Fruit fly (Drosophila melanogaster): Measurements from ENCODE around the gene Prp4k.

Prp4k gene

dm6 chr3L:223019-223902, 12.0 kb upstream of the Prp4k start, which contains the start of the genes pyx and CG33229 (continued):
- TF ChIP-seq Hey (tag; optimal IDR thresholded peaks at IDR 0.05) (peak; percentile 44), mld (GFP tag; IDR thresholded peaks at IDR 0.05; ENCODE audit: partially characterized antibody) (no peak), da (GFP tag; optimal IDR thresholded peaks at IDR 0.05) (peak; percentile 61), btn (GFP tag; optimal IDR thresholded peaks at IDR 0.05) (peak; percentile 35), Nf-YC (tag; optimal IDR thresholded peaks at IDR 0.05) (peak; percentile 81), shn (GFP tag; optimal IDR thresholded peaks at IDR 0.05) (peak; percentile 78), CG8944 (GFP tag; optimal IDR thresholded peaks at IDR 0.05) (peak; percentile 81), wek (GFP tag; optimal IDR thresholded peaks at IDR 0.05) (peak; percentile 98), ro (GFP tag; IDR thresholded peaks at IDR 0.05) (peak; percentile 44; the same call in 1 of the 2 replicates), CG10543 (GFP tag; optimal IDR thresholded peaks at IDR 0.05) (peak; percentile 84), wor (GFP tag; IDR thresholded peaks at IDR 0.05) (peak; percentile 68), CG1832 (GFP tag; optimal IDR thresholded peaks at IDR 0.05) (no peak), CG9215 (GFP tag; IDR thresholded peaks at IDR 0.05) (peak; percentile 87), nmo (GFP tag; optimal IDR thresholded peaks at IDR 0.05) (peak; percentile 91), CG15601 (tag; optimal IDR thresholded peaks at IDR 0.05) (peak; percentile 70), Taf1 (GFP tag; IDR thresholded peaks at IDR 0.05) (no peak; the same call in 1 of the 2 replicates), Dad (GFP tag; optimal IDR thresholded peaks at IDR 0.05) (peak; percentile 55), CG6272 (GFP tag; IDR thresholded peaks at IDR 0.05) (peak; percentile 77), CG13894 (tag; optimal IDR thresholded peaks at IDR 0.05) (peak; percentile 88), lmd (GFP tag; IDR thresholded peaks at IDR 0.05) (peak; percentile 91), Dfd (GFP tag; optimal IDR thresholded peaks at IDR 0.05) (no peak), emc (GFP tag; optimal IDR thresholded peaks at IDR 0.05) (peak; percentile 57), CG18764 (GFP tag; optimal IDR thresholded peaks at IDR 0.05) (peak; percentile 77), CG15011 (GFP tag; optimal IDR thresholded peaks at IDR 0.05) (peak; percentile 57), gem (tag; optimal IDR thresholded peaks at IDR 0.05) (peak; percentile 91), Rx (GFP tag; IDR thresholded peaks at IDR 0.05) (peak; percentile 56), CG13424 (tag; optimal IDR thresholded peaks at IDR 0.05) (peak; percentile 87), bab2 (GFP tag; optimal IDR thresholded peaks at IDR 0.05) (peak; percentile 87), CG17568 (GFP tag; optimal IDR thresholded peaks at IDR 0.05) (no peak), Spps (tag; optimal IDR thresholded peaks at IDR 0.05) (no peak), Mad (GFP tag; optimal IDR thresholded peaks at IDR 0.05) (peak; percentile 89), CkIIα-i1 (GFP tag; IDR thresholded peaks at IDR 0.05) (0 out of 2 replicates have a peak, but pooled peaks have one; percentile 11), insv (GFP tag; optimal IDR thresholded peaks at IDR 0.05) (peak in 1 of 2 experiments; percentile 57), aop (GFP tag; IDR thresholded peaks at IDR 0.05) (peak; percentile 70), pfk (GFP tag; optimal IDR thresholded peaks at IDR 0.05) (no peak), Sox102F (GFP tag; optimal IDR thresholded peaks at IDR 0.05) (peak; percentile 78), Doc3 (GFP tag; IDR thresholded peaks at IDR 0.05; ENCODE audit: partially characterized antibody) (no peak), CG4328 (GFP tag; optimal IDR thresholded peaks at IDR 0.05) (peak; percentile 77), dpn (GFP tag; optimal IDR thresholded peaks at IDR 0.05) (peak; percentile 83 to 90), Dek (tag; optimal IDR thresholded peaks at IDR 0.05) (peak; percentile 92), jumu (GFP tag; optimal IDR thresholded peaks at IDR 0.05) (peak; percentile 70), CG6791 (GFP tag; IDR thresholded peaks at IDR 0.05; ENCODE audit: partially characterized antibody) (peak; percentile 34; the same call in 1 of the 3 replicates), Fer3 (tag; optimal IDR thresholded peaks at IDR 0.05) (peak; percentile 86), caup (GFP tag; optimal IDR thresholded peaks at IDR 0.05; ENCODE audit: severe bottlenecking) (peak; percentile 77), CG8290 (GFP tag; optimal IDR thresholded peaks at IDR 0.05) (peak; percentile 76), CG8290 (tag; optimal IDR thresholded peaks at IDR 0.05) (peak in 1 of 2 experiments; percentile 90), CG14860 (GFP tag; IDR thresholded peaks at IDR 0.05; ENCODE audit: partially characterized antibody) (no peak), phol (tag; optimal IDR thresholded peaks at IDR 0.05) (peak; percentile 90)

All from whole organism, embryonic.